Fruit fly (Drosophila melanogaster) whole organism, embryonic: ENCODE results near the gene lark.

Experiments
- Awh ChIP-seq: fragments of 200-800 bp; sonication (Bioruptor generic); IDR thresholded peaks from 2 replicates; pipeline ENCODE4, ENCODE4 v1.3.6; 2022; ENCODE audit warnings: missing biosample characterization, missing genetic modification characterization
- Blimp-1 ChIP-seq: fragments of 200-800 bp; sonication (Bioruptor generic); optimal IDR thresholded peaks from 3 replicates; lab custom pipeline; 2018; ENCODE audit warnings: missing biosample characterization, missing genetic modification characterization, mild to moderate bottlenecking, moderate library complexity, missing genetic modification reagents
- CG1024 ChIP-seq: fragments of 200-800 bp; sonication (Bioruptor generic); IDR thresholded peaks from 2 replicates; pipeline ENCODE4 v1.3.6; 2022; ENCODE audit warnings: missing biosample characterization, missing genetic modification characterization
- CG10366 ChIP-seq: fragments of 200-800 bp; sonication (Bioruptor generic); IDR thresholded peaks from 2 replicates; pipeline ENCODE4 v1.3.6; 2022; ENCODE audit warnings: missing biosample characterization, missing genetic modification characterization
- CG11723 ChIP-seq: fragments of 200-800 bp; sonication (Bioruptor generic); optimal IDR thresholded peaks from 2 replicates; lab custom pipeline; 2017; ENCODE audit warnings: missing biosample characterization, mild to moderate bottlenecking, missing genetic modification characterization
- CG12071 ChIP-seq: fragments of 200-800 bp; sonication (Bioruptor generic); optimal IDR thresholded peaks from 3 replicates; lab custom pipeline; 2018; ENCODE audit warnings: missing biosample characterization, mild to moderate bottlenecking, missing genetic modification characterization
- CG13775 ChIP-seq: fragments of 200-800 bp; sonication (Bioruptor generic); optimal IDR thresholded peaks from 3 replicates; lab custom pipeline; 2017; ENCODE audit warnings: missing biosample characterization, mild to moderate bottlenecking, missing genetic modification characterization
- CG15269 ChIP-seq: fragments of 200-800 bp; sonication (Bioruptor generic); optimal IDR thresholded peaks from 2 replicates; lab custom pipeline; 2018; ENCODE audit warnings: missing biosample characterization, mild to moderate bottlenecking, missing genetic modification characterization, moderate library complexity
- CG15601 ChIP-seq: fragments of 200-800 bp; sonication (Bioruptor generic); optimal IDR thresholded peaks from 3 replicates; lab custom pipeline; 2019; ENCODE audit warnings: missing biosample characterization, mild to moderate bottlenecking, missing genetic modification characterization, moderate library complexity
- CG1602 ChIP-seq: fragments of 200-800 bp; sonication (Bioruptor generic); optimal IDR thresholded peaks from 3 replicates; lab custom pipeline; 2016; ENCODE audit warnings: missing biosample characterization, missing genetic modification characterization
- CG16815 ChIP-seq: fragments of 200-800 bp; sonication (Bioruptor generic); optimal IDR thresholded peaks from 3 replicates; lab custom pipeline; 2017; ENCODE audit warnings: missing biosample characterization, mild to moderate bottlenecking, missing genetic modification characterization
- CG17385 ChIP-seq: fragments of 200-800 bp; sonication (Bioruptor generic); optimal IDR thresholded peaks from 3 replicates; lab custom pipeline; 2018; ENCODE audit warnings: missing biosample characterization, mild to moderate bottlenecking, missing genetic modification characterization
- CG17912 ChIP-seq: fragments of 200-800 bp; sonication (Bioruptor generic); optimal IDR thresholded peaks from 2 replicates; lab custom pipeline; 2018; ENCODE audit warnings: missing biosample characterization, mild to moderate bottlenecking, missing genetic modification characterization
- CG18619 ChIP-seq: fragments of 200-800 bp; sonication (Bioruptor generic); optimal IDR thresholded peaks from 3 replicates; lab custom pipeline; 2017; ENCODE audit warnings: missing biosample characterization, mild to moderate bottlenecking, missing genetic modification characterization
- CG31224 ChIP-seq: fragments of 200-800 bp; sonication (Bioruptor generic); IDR thresholded peaks from 2 replicates; pipeline ENCODE4 v1.3.6; 2022; ENCODE audit warnings: missing biosample characterization, missing genetic modification characterization
- CG4404 ChIP-seq: fragments of 200-800 bp; sonication (Bioruptor generic); IDR thresholded peaks from 2 replicates; pipeline ENCODE4 v1.3.6; 2022; ENCODE audit warnings: missing biosample characterization, missing genetic modification characterization
- CG5180 ChIP-seq: fragments of 200-800 bp; sonication (Bioruptor generic); optimal IDR thresholded peaks from 3 replicates; lab custom pipeline; 2017; ENCODE audit warnings: missing biosample characterization, missing genetic modification characterization, mild to moderate bottlenecking, moderate library complexity, missing genetic modification reagents
- CG6689 ChIP-seq: fragments of 200-800 bp; sonication (Bioruptor generic); IDR thresholded peaks from 2 replicates; pipeline ENCODE4 v1.3.6; 2022; ENCODE audit warnings: missing biosample characterization, missing genetic modification characterization
- CG6813 ChIP-seq: fragments of 200-800 bp; sonication (Bioruptor generic); optimal IDR thresholded peaks from 2 replicates; lab custom pipeline; 2017; ENCODE audit warnings: missing biosample characterization, missing genetic modification characterization, mild to moderate bottlenecking, moderate library complexity, missing genetic modification reagents
- CG7987 ChIP-seq: fragments of 200-800 bp; sonication (Bioruptor generic); optimal IDR thresholded peaks from 2 replicates; lab custom pipeline; 2018; ENCODE audit warnings: missing biosample characterization, mild to moderate bottlenecking, missing genetic modification characterization, moderate library complexity
- CG8281 ChIP-seq: fragments of 200-800 bp; sonication (Bioruptor generic); optimal IDR thresholded peaks from 2 replicates; lab custom pipeline; 2018; ENCODE audit warnings: missing biosample characterization, mild to moderate bottlenecking, missing genetic modification characterization, moderate library complexity
- CG8765 ChIP-seq: fragments of 200-800 bp; sonication (Bioruptor generic); IDR thresholded peaks from 2 replicates; pipeline ENCODE4 v1.3.6; 2022; ENCODE audit warnings: missing biosample characterization, missing genetic modification characterization
- CTCF ChIP-seq: fragments of 200-800 bp; sonication (Bioruptor generic); optimal IDR thresholded peaks from 2 replicates; lab custom pipeline; 2017; ENCODE audit warnings: missing biosample characterization, mild to moderate bottlenecking, missing genetic modification characterization, moderate library complexity
- Dek ChIP-seq: fragments of 200-800 bp; sonication (Bioruptor generic); optimal IDR thresholded peaks from 3 replicates; lab custom pipeline; 2019; ENCODE audit warnings: missing biosample characterization, mild to moderate bottlenecking, missing genetic modification characterization, moderate library complexity
- Drgx ChIP-seq: fragments of 200-800 bp; sonication (Bioruptor generic); IDR thresholded peaks from 2 replicates; pipeline ENCODE4 v1.3.6; 2022; ENCODE audit warnings: missing biosample characterization, missing genetic modification characterization
- H2.0 ChIP-seq: fragments of 200-800 bp; sonication (Bioruptor generic); IDR thresholded peaks from 2 replicates; pipeline ENCODE4 v1.3.6; 2022; ENCODE audit warnings: missing biosample characterization, missing genetic modification characterization
- Rfx ChIP-seq: fragments of 200-800 bp; sonication (Bioruptor generic); IDR thresholded peaks from 2 replicates; pipeline ENCODE4 v1.3.6; 2022; ENCODE audit warnings: missing biosample characterization, missing genetic modification characterization
- Spps ChIP-seq: fragments of 200-800 bp; sonication (Bioruptor generic); optimal IDR thresholded peaks from 2 replicates; lab custom pipeline; 2018; ENCODE audit warnings: missing biosample characterization, mild to moderate bottlenecking, missing genetic modification characterization
- Trl ChIP-seq, 3 experiments: fragments of >200 bp in 2 of 3; fragments of 200-800 bp in 1 of 3; sonication (Bioruptor generic) in 1 of 3; optimal IDR thresholded peaks; 2 replicates in 1 of 3; 3 replicates in 2 of 3; lab custom pipeline; 2016 to 2017; ENCODE audit warnings: missing biosample characterization in 1 of 3, missing genetic modification characterization in 1 of 3
- al ChIP-seq: fragments of 200-800 bp; sonication (Bioruptor generic); IDR thresholded peaks from 2 replicates; pipeline ENCODE4 v1.3.6; 2022; ENCODE audit warnings: missing biosample characterization, missing genetic modification characterization
- aop ChIP-seq: fragments of 200-800 bp; sonication (Bioruptor generic); IDR thresholded peaks from 2 replicates; pipeline ENCODE4 v1.3.6; 2022; ENCODE audit warnings: missing biosample characterization, missing genetic modification characterization
- cas ChIP-seq: fragments of 200-800 bp; sonication (Bioruptor generic); IDR thresholded peaks from 2 replicates; pipeline ENCODE4 v1.3.6; 2022; ENCODE audit warnings: missing biosample characterization, missing genetic modification characterization
- chm ChIP-seq: fragments of 200-800 bp; sonication (Bioruptor generic); IDR thresholded peaks from 2 replicates; pipeline ENCODE4 v1.3.6; 2022; ENCODE audit warnings: missing biosample characterization, missing genetic modification characterization
- ci ChIP-seq: fragments of 200-800 bp; sonication (Bioruptor generic); IDR thresholded peaks from 3 replicates; pipeline ENCODE4 v1.3.6; 2022; ENCODE audit warnings: missing biosample characterization, missing genetic modification characterization
- dmrt11E ChIP-seq: fragments of 200-800 bp; sonication (Bioruptor generic); optimal IDR thresholded peaks from 3 replicates; lab custom pipeline; 2018; ENCODE audit warnings: missing biosample characterization, mild to moderate bottlenecking, missing genetic modification characterization, moderate library complexity
- dysf ChIP-seq: fragments of 200-800 bp; sonication (Bioruptor generic); IDR thresholded peaks from 3 replicates; pipeline ENCODE4 v1.3.6; 2022; ENCODE audit warnings: missing biosample characterization, missing genetic modification characterization
- fru ChIP-seq: fragments of >200 bp; optimal IDR thresholded peaks from 2 replicates; lab custom pipeline; 2017
- gfzf ChIP-seq: fragments of 200-800 bp; sonication (Bioruptor generic); optimal IDR thresholded peaks from 2 replicates; lab custom pipeline; 2016; ENCODE audit warnings: missing biosample characterization, mild to moderate bottlenecking, missing genetic modification characterization, moderate library complexity
- hbn ChIP-seq: fragments of 200-800 bp; sonication (Bioruptor generic); IDR thresholded peaks from 2 replicates; pipeline ENCODE4 v1.3.6; 2022; ENCODE audit warnings: missing biosample characterization, missing genetic modification characterization; ENCODE audit not compliant: partially characterized antibody
- hkb ChIP-seq, 2 experiments: fragments of 200-800 bp in 1 of 2; fragments of >200 bp in 1 of 2; sonication (Bioruptor generic) in 1 of 2; IDR thresholded peaks in 1 of 2; optimal IDR thresholded peaks in 1 of 2; 2 replicates each; pipeline versions ENCODE4 v1.3.6 to Lab custom; 2017 to 2022; ENCODE audit warnings: missing biosample characterization in 1 of 2, missing genetic modification characterization in 1 of 2
- jing ChIP-seq: fragments of 200-800 bp; sonication (Bioruptor generic); optimal IDR thresholded peaks from 2 replicates; lab custom pipeline; 2018; ENCODE audit warnings: missing biosample characterization, mild to moderate bottlenecking, missing genetic modification characterization
- p53 ChIP-seq: fragments of 200-800 bp; sonication (Bioruptor generic); optimal IDR thresholded peaks from 2 replicates; lab custom pipeline; 2016; ENCODE audit warnings: missing biosample characterization, missing genetic modification characterization
- pan ChIP-seq, 4 experiments: fragments of >200 bp in 3 of 4; fragments of 200-800 bp in 1 of 4; sonication (Bioruptor generic) in 1 of 4; optimal IDR thresholded peaks in 3 of 4; IDR thresholded peaks in 1 of 4; 2 replicates each; pipeline versions ENCODE4 v1.3.6 to Lab custom; 2017 to 2022; ENCODE audit warnings: missing biosample characterization in 2 of 4, missing genetic modification characterization in 2 of 4, mixed read lengths in 1 of 4
- sim ChIP-seq: fragments of 200-800 bp; sonication (Bioruptor generic); IDR thresholded peaks from 2 replicates; pipeline ENCODE4 v1.3.6; 2022; ENCODE audit warnings: missing biosample characterization, missing genetic modification characterization
- sisA ChIP-seq: fragments of 200-800 bp; sonication (Bioruptor generic); IDR thresholded peaks from 2 replicates; pipeline ENCODE4 v1.3.6; 2022; ENCODE audit warnings: missing biosample characterization, missing genetic modification characterization
- slou ChIP-seq: fragments of 200-800 bp; sonication (Bioruptor generic); optimal IDR thresholded peaks from 3 replicates; lab custom pipeline; 2016; ENCODE audit warnings: missing biosample characterization, missing genetic modification characterization
- stc ChIP-seq: fragments of 200-800 bp; sonication (Bioruptor generic); IDR thresholded peaks from 2 replicates; pipeline ENCODE4 v1.3.6; 2022; ENCODE audit warnings: missing biosample characterization, missing genetic modification characterization
- tgo ChIP-seq: fragments of 200-800 bp; sonication (Bioruptor generic); IDR thresholded peaks from 3 replicates; pipeline ENCODE4 v1.3.6; 2022; ENCODE audit warnings: missing biosample characterization, missing genetic modification characterization
- tin ChIP-seq: fragments of 200-800 bp; sonication (Bioruptor generic); optimal IDR thresholded peaks from 3 replicates; lab custom pipeline; 2016; ENCODE audit warnings: missing biosample characterization, missing genetic modification characterization
- wek ChIP-seq: fragments of 200-800 bp; sonication (Bioruptor generic); optimal IDR thresholded peaks from 3 replicates; lab custom pipeline; 2018; ENCODE audit warnings: missing biosample characterization, mild to moderate bottlenecking, missing genetic modification characterization, moderate library complexity
- zen ChIP-seq: fragments of 200-800 bp; sonication (Bioruptor generic); optimal IDR thresholded peaks from 3 replicates; lab custom pipeline; 2018; ENCODE audit warnings: missing biosample characterization, mild to moderate bottlenecking, missing genetic modification characterization, moderate library complexity

lark gene

DNA sequence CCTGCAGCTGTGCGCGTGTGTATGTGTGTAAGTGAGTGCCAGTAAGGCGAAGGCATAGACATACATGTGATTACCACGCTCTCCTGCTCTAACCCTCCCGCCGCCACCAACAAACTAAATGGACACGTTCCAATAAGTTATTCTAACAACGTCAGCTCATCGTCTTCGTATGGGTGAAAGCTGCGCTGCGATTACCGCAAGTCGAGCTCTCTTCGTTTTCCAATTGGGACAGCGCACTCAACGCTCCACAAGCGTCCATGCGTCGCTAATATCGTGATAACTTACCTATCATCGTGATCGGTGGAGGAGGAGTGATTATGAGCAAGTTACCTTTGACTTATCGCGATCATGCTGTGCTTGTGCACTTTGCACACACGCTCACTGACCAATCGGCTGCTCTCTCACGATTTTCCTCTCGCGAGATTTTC lies 22.0 kb downstream of the lark start (continued):
- TF ChIP-seq CG10366 (GFP tag; lab: Robert Waterston, UW) (no peak), sisA (GFP tag; lab: Robert Waterston, UW) (no peak), hbn (no peak), p53 (GFP tag; lab: Kevin White, UChicago) (no peak), Rfx (0 out of 2 replicates have a peak, but pooled peaks have one; percentile 25), al (GFP tag; lab: Robert Waterston, UW) (no peak), CG1602 (GFP tag; lab: Kevin White, UChicago) (no peak), CG17385 (GFP tag; lab: Kevin White, UChicago) (no peak), ci (peak; percentile 59; the same call in 2 of the 3 replicates), jing (GFP tag; lab: Kevin White, UChicago) (no peak), tgo (no peak), Dek (no peak), CG15601 (tag; lab: Kevin White, UChicago) (no peak), stc (GFP tag; lab: Robert Waterston, UW) (peak; percentile 38; the same call in 1 of the 2 replicates), CG7987 (GFP tag; lab: Kevin White, UChicago) (peak; percentile 4), wek (GFP tag; lab: Kevin White, UChicago) (peak; percentile 5), CG6813 (GFP tag; lab: Kevin White, UChicago) (peak; percentile 18), dmrt11E (tag; lab: Kevin White, UChicago) (no peak), CG12071 (GFP tag; lab: Kevin White, UChicago) (peak; percentile 76), hkb (optimal IDR thresholded peaks at IDR 0.05; lab: Kevin White, UChicago) (no peak), hkb (GFP tag; IDR thresholded peaks at IDR 0.05; lab: Robert Waterston, UW) (peak; percentile 88), H2.0 (no peak), tin (GFP tag; lab: Kevin White, UChicago) (no peak), Trl (optimal IDR thresholded peaks at IDR 0.05; lab: Kevin White, UChicago) (peak; percentile 45 to 57), Trl (GFP tag; optimal IDR thresholded peaks at IDR 0.05; lab: Kevin White, UChicago) (no peak), CG8281 (no peak), CG8765 (GFP tag; lab: Robert Waterston, UW) (no peak), CG15269 (peak; percentile 8), dysf (peak; percentile 33; the same call in 1 of the 3 replicates), CG16815 (GFP tag; lab: Kevin White, UChicago) (no peak), CG13775 (GFP tag; lab: Kevin White, UChicago) (no peak), Spps (tag; lab: Kevin White, UChicago) (no peak), Blimp-1 (GFP tag; lab: Kevin White, UChicago) (peak; percentile 33), Awh (no peak), CG4404 (GFP tag; lab: Robert Waterston, UW) (no peak), chm (no peak), gfzf (no peak), CTCF (GFP tag; lab: Kevin White, UChicago) (peak; percentile 60), zen (tag; lab: Kevin White, UChicago) (no peak), sim (GFP tag; lab: Robert Waterston, UW) (no peak), CG17912 (no peak), pan (optimal IDR thresholded peaks at IDR 0.05; lab: Kevin White, UChicago) (no peak), pan (GFP tag; optimal IDR thresholded peaks at IDR 0.05 in 1 of 2, IDR thresholded peaks at IDR 0.05 in 1 of 2) (peak in 1 of 2 experiments; percentile 56), CG31224 (GFP tag; lab: Robert Waterston, UW) (no peak), fru (lab: Kevin White, UChicago) (no peak), CG6689 (GFP tag; lab: Robert Waterston, UW) (no peak), CG18619 (GFP tag; lab: Kevin White, UChicago) (no peak), slou (GFP tag; lab: Kevin White, UChicago) (no peak), aop (GFP tag; lab: Robert Waterston, UW) (no peak), CG11723 (no peak), CG5180 (GFP tag; lab: Kevin White, UChicago) (no peak), cas (no peak), CG1024 (GFP tag; lab: Robert Waterston, UW) (peak; percentile 46; the same call in 1 of the 2 replicates), Drgx (GFP tag; lab: Robert Waterston, UW) (peak; percentile 62)
